Worm (Caenorhabditis elegans) whole organism, young adult: Measurements from ENCODE around the gene C51E3.10.
A peak's percentile ranks its signal among the peaks of the same experiment; 100 is the strongest.
"Not testable (repeated sequence)": the region's sequence is repeated elsewhere in the genome, so short reads cannot be mapped to it uniquely, and the experiment has no call there.

Experiments used
- F39B2.1 ChIP-seq: fragments of 200-800 bp; sonication (Bioruptor generic); IDR thresholded peaks from 2 replicates; pipeline ENCODE4 v1.3.6; 2022; ENCODE audit warnings: missing genetic modification reagents, missing genetic modification characterization, missing compliant biosample characterization
- F49E8.2 ChIP-seq: sonication (generic microtip); optimal IDR thresholded peaks from 3 replicates; lab custom pipeline; 2017; ENCODE audit warnings: missing genetic modification characterization, mild to moderate bottlenecking, missing compliant biosample characterization, antibody characterized with exemption, moderate library complexity; ENCODE audit not compliant: insufficient read depth
- T26A5.8 ChIP-seq: sonication (generic microtip); optimal IDR thresholded peaks from 2 replicates; lab custom pipeline; 2016; ENCODE audit warnings: missing genetic modification characterization, missing compliant biosample characterization
- attf-6 ChIP-seq: fragments of 200-800 bp; sonication (Bioruptor generic); IDR thresholded peaks from 2 replicates; pipeline ENCODE4 v1.3.6; 2022; ENCODE audit warnings: missing genetic modification reagents, missing genetic modification characterization, missing compliant biosample characterization
- ceh-79 ChIP-seq: sonication (generic microtip); optimal IDR thresholded peaks from 2 replicates; lab custom pipeline; 2017; ENCODE audit warnings: mild to moderate bottlenecking, missing genetic modification characterization, missing compliant biosample characterization
- madf-8 ChIP-seq: fragments of 200-800 bp; sonication (Bioruptor generic); conservative IDR thresholded peaks from 2 replicates; pipeline ENCODE4 v1.3.6; 2022; ENCODE audit warnings: missing genetic modification reagents, missing genetic modification characterization, missing compliant biosample characterization
- mel-28 ChIP-seq: sonication (generic microtip); optimal IDR thresholded peaks from 2 replicates; lab custom pipeline; 2016; ENCODE audit warnings: borderline replicate concordance, mild to moderate bottlenecking, missing genetic modification characterization, missing compliant biosample characterization
- zim-3 ChIP-seq: sonication (generic microtip); optimal IDR thresholded peaks from 2 replicates; lab custom pipeline; 2017; ENCODE audit warnings: mild to moderate bottlenecking, missing genetic modification characterization, moderate library complexity, missing compliant biosample characterization
- ztf-22 ChIP-seq: fragments of 200-800 bp; sonication (Bioruptor generic); optimal IDR thresholded peaks from 2 replicates; lab custom pipeline; 2018; ENCODE audit warnings: mild to moderate bottlenecking, missing genetic modification characterization, moderate library complexity, missing compliant biosample characterization

DNA sequence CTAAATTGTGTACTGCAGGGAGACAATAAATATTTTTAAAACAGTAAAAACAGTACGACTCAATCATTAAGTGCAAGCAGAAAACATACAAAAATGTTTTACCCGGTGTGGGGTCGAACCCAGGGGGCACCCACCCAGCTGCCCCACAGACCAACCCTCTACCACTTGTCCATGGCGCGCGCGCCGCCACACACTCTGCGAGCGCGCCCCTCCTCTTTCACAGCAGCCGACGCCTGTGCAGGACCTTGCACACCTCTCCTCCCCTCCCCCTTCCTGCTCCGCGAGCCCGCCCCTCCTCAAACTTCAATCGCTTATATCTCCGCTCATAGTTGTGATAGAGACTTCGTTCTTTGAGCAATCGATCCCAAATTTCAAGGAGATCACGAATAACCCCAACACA, 22.4 kb downstream of the C51E3.10 start:
- TF ChIP-seq zim-3 (tag; lab: Kevin White, UChicago); mel-28 (tag; lab: Kevin White, UChicago); ztf-22; T26A5.8 (tag; lab: Kevin White, UChicago); F49E8.2; ceh-79; madf-8 (GFP tag; lab: Robert Waterston, UW): not testable (repeated sequence)
- TF ChIP-seq F39B2.1 (GFP tag; lab: Robert Waterston, UW) = 0 out of 2 replicates have a peak, but pooled peaks have one; percentile 37
- peak; percentile 71 for TF ChIP-seq attf-6
